Fruit fly (Drosophila melanogaster) whole organism, adult: ENCODE results near the gene CG32633.

Experiments used
- CG11617 ChIP-seq: fragments of 200-800 bp; sonication (Bioruptor generic); optimal IDR thresholded peaks from 2 replicates; lab custom pipeline; 2017; ENCODE audit warnings: mild to moderate bottlenecking, missing biosample characterization, missing genetic modification reagents, missing genetic modification characterization
- CG12768 ChIP-seq: fragments of 200-800 bp; sonication (Bioruptor generic); optimal IDR thresholded peaks from 2 replicates; lab custom pipeline; 2017; ENCODE audit warnings: missing biosample characterization, missing genetic modification characterization, mild to moderate bottlenecking, moderate library complexity, missing genetic modification reagents
- Crg-1 ChIP-seq: fragments of 200-800 bp; sonication (Bioruptor generic); optimal IDR thresholded peaks from 2 replicates; lab custom pipeline; 2016; ENCODE audit warnings: missing biosample characterization, missing genetic modification characterization
- Mnt ChIP-seq: fragments of 200-800 bp; sonication (Bioruptor generic); optimal IDR thresholded peaks from 2 replicates; lab custom pipeline; 2016; ENCODE audit warnings: missing biosample characterization, mild to moderate bottlenecking, missing genetic modification characterization
- bab1 ChIP-seq: fragments of 200-800 bp; sonication (Bioruptor generic); optimal IDR thresholded peaks from 3 replicates; lab custom pipeline; 2019; ENCODE audit warnings: missing biosample characterization, mild to moderate bottlenecking, missing genetic modification characterization, moderate library complexity
- pad ChIP-seq: fragments of 200-800 bp; sonication (Bioruptor generic); optimal IDR thresholded peaks from 3 replicates; lab custom pipeline; 2017; ENCODE audit warnings: missing biosample characterization, missing genetic modification characterization, mild to moderate bottlenecking, moderate library complexity, missing genetic modification reagents
- tj ChIP-seq: fragments of 200-800 bp; sonication (Bioruptor generic); optimal IDR thresholded peaks from 3 replicates; lab custom pipeline; 2017; ENCODE audit warnings: missing biosample characterization, mild to moderate bottlenecking, missing genetic modification characterization, moderate library complexity

dm6 chrX:13543343-13543742 lies 18.1 kb upstream of the CG32633 start, which contains the start of gene Cpr12A:
- TF ChIP-seq CG12768 (GFP tag; lab: Kevin White, UChicago) (no peak), tj (GFP tag; lab: Kevin White, UChicago) (no peak), bab1 (no peak), pad (no peak), Crg-1 (GFP tag; lab: Kevin White, UChicago) (no peak), CG11617 (GFP tag; lab: Kevin White, UChicago) (no peak), Mnt (GFP tag; lab: Kevin White, UChicago) (no peak)
